Worm (Caenorhabditis elegans) whole organism, late embryonic: ENCODE measurements around the gene C02F4.4.

Source experiments
- T23F11.4 ChIP-seq: fragments of 200-800 bp; sonication (Bioruptor generic); optimal IDR thresholded peaks from 2 replicates; lab custom pipeline; 2018; ENCODE audit warnings: mild to moderate bottlenecking, missing genetic modification characterization, missing compliant biosample characterization
- ama-1 ChIP-seq: fragments of 150-350 bp; optimal IDR thresholded peaks from 2 replicates; lab custom pipeline; 2014
- ceh-14 ChIP-seq: sonication (generic microtip); optimal IDR thresholded peaks from 2 replicates; lab custom pipeline; 2016; ENCODE audit warnings: missing genotype, missing genetic modification characterization, missing compliant biosample characterization
- ceh-18 ChIP-seq: sonication (generic microtip); optimal IDR thresholded peaks from 2 replicates; lab custom pipeline; 2016; ENCODE audit warnings: missing genetic modification characterization, missing compliant biosample characterization
- ceh-19 ChIP-seq: fragments of 200-800 bp; sonication (Bioruptor generic); optimal IDR thresholded peaks from 2 replicates; lab custom pipeline; 2018; ENCODE audit warnings: mild to moderate bottlenecking, missing genetic modification characterization, missing compliant biosample characterization
- ceh-22 ChIP-seq: sonication (generic microtip); optimal IDR thresholded peaks from 2 replicates; lab custom pipeline; 2017; ENCODE audit warnings: missing biosample characterization, missing genetic modification characterization
- ceh-24 ChIP-seq: sonication (generic microtip); optimal IDR thresholded peaks from 2 replicates; lab custom pipeline; 2016; ENCODE audit warnings: mild to moderate bottlenecking, missing genetic modification characterization, missing compliant biosample characterization
- ceh-30 ChIP-seq: fragments of 150-350 bp; optimal IDR thresholded peaks from 2 replicates; lab custom pipeline; 2014; ENCODE audit warnings: missing biosample characterization, missing genetic modification characterization
- ceh-48 ChIP-seq: sonication (generic microtip); optimal IDR thresholded peaks from 2 replicates; lab custom pipeline; 2016; ENCODE audit warnings: missing genetic modification characterization, inconsistent platforms, missing compliant biosample characterization
- dmd-4 ChIP-seq: sonication (generic microtip); optimal IDR thresholded peaks from 2 replicates; lab custom pipeline; 2016; ENCODE audit warnings: borderline replicate concordance, missing genetic modification characterization, missing compliant biosample characterization
- elt-4 ChIP-seq: sonication (generic microtip); optimal IDR thresholded peaks from 2 replicates; lab custom pipeline; 2016; ENCODE audit warnings: missing genetic modification characterization, missing compliant biosample characterization
- ets-4 ChIP-seq: sonication (generic microtip); optimal IDR thresholded peaks from 2 replicates; lab custom pipeline; 2016; ENCODE audit warnings: missing genetic modification characterization, missing compliant biosample characterization
- fkh-10 ChIP-seq: fragments of 150-350 bp; optimal IDR thresholded peaks from 2 replicates; lab custom pipeline; 2014; ENCODE audit warnings: missing biosample characterization, missing genetic modification reagents, missing genetic modification characterization
- gmeb-2 ChIP-seq: sonication (generic microtip); optimal IDR thresholded peaks from 2 replicates; lab custom pipeline; 2016; ENCODE audit warnings: missing genetic modification characterization, inconsistent platforms, missing compliant biosample characterization
- hlh-13 ChIP-seq: fragments of 200-800 bp; sonication (Bioruptor generic); optimal IDR thresholded peaks from 2 replicates; lab custom pipeline; 2018; ENCODE audit warnings: mild to moderate bottlenecking, missing genetic modification characterization, missing compliant biosample characterization
- hlh-30 ChIP-seq: sonication (generic microtip); optimal IDR thresholded peaks from 2 replicates; lab custom pipeline; 2017; ENCODE audit warnings: antibody characterized with exemption, missing genetic modification characterization, missing compliant biosample characterization; ENCODE audit not compliant: insufficient read depth
- hlh-6 ChIP-seq: sonication (generic microtip); optimal IDR thresholded peaks from 2 replicates; lab custom pipeline; 2016; ENCODE audit warnings: missing genotype, missing genetic modification characterization, missing compliant biosample characterization
- lim-6 ChIP-seq: sonication (generic microtip); optimal IDR thresholded peaks from 2 replicates; lab custom pipeline; 2016; ENCODE audit warnings: missing genetic modification characterization, missing compliant biosample characterization
- lin-11 ChIP-seq: fragments of 200-800 bp; sonication (Bioruptor generic); optimal IDR thresholded peaks from 2 replicates; lab custom pipeline; 2018; ENCODE audit warnings: mild to moderate bottlenecking, missing genetic modification characterization, missing compliant biosample characterization
- mec-3 ChIP-seq: sonication (generic microtip); optimal IDR thresholded peaks from 2 replicates; lab custom pipeline; 2016; ENCODE audit warnings: borderline replicate concordance, missing genetic modification characterization, missing compliant biosample characterization
- nfya-1 ChIP-seq: sonication (generic microtip); optimal IDR thresholded peaks from 2 replicates; lab custom pipeline; 2017; ENCODE audit warnings: missing genetic modification characterization, mild to moderate bottlenecking, missing compliant biosample characterization, antibody characterized with exemption, moderate library complexity
- nhr-11 ChIP-seq: fragments of 150-350 bp; optimal IDR thresholded peaks from 2 replicates; lab custom pipeline; 2014; ENCODE audit warnings: missing biosample characterization, missing genetic modification characterization
- nhr-232 ChIP-seq: sonication (generic microtip); optimal IDR thresholded peaks from 2 replicates; lab custom pipeline; 2016; ENCODE audit warnings: missing genetic modification characterization, missing compliant biosample characterization
- npax-4 ChIP-seq: sonication (generic microtip); optimal IDR thresholded peaks from 2 replicates; lab custom pipeline; 2016; ENCODE audit warnings: missing genetic modification characterization, missing compliant biosample characterization
- odd-2 ChIP-seq: sonication (generic microtip); optimal IDR thresholded peaks from 2 replicates; lab custom pipeline; 2017; ENCODE audit warnings: antibody characterized with exemption, mild to moderate bottlenecking, missing genetic modification characterization, missing compliant biosample characterization
- pha-2 ChIP-seq: sonication (generic microtip); optimal IDR thresholded peaks from 2 replicates; lab custom pipeline; 2017; ENCODE audit warnings: mild to moderate bottlenecking, missing genetic modification characterization, missing compliant biosample characterization
- pha-4 ChIP-seq: fragments of 150-350 bp; optimal IDR thresholded peaks from 2 replicates; lab custom pipeline; 2018; ENCODE audit warnings: missing biosample characterization, missing genetic modification reagents, missing genetic modification characterization
- pqm-1 ChIP-seq: sonication (generic microtip); optimal IDR thresholded peaks from 2 replicates; lab custom pipeline; 2016; ENCODE audit warnings: missing genetic modification characterization, missing compliant biosample characterization
- pros-1 ChIP-seq: fragments of 150-350 bp; optimal IDR thresholded peaks from 2 replicates; lab custom pipeline; 2014; ENCODE audit warnings: missing biosample characterization, missing genetic modification reagents, missing genetic modification characterization
- ref-2 ChIP-seq: sonication (generic microtip); optimal IDR thresholded peaks from 2 replicates; lab custom pipeline; 2016; ENCODE audit warnings: missing genetic modification characterization, missing compliant biosample characterization
- rnt-1 ChIP-seq: sonication (generic microtip); optimal IDR thresholded peaks from 2 replicates; lab custom pipeline; 2016; ENCODE audit warnings: missing genetic modification characterization, missing compliant biosample characterization
- sox-4 ChIP-seq: sonication (generic microtip); optimal IDR thresholded peaks from 2 replicates; lab custom pipeline; 2017; ENCODE audit warnings: mild to moderate bottlenecking, missing genetic modification characterization, inconsistent platforms, missing compliant biosample characterization
- tbx-2 ChIP-seq: sonication (generic microtip); optimal IDR thresholded peaks from 2 replicates; lab custom pipeline; 2016; ENCODE audit warnings: missing genetic modification characterization, missing compliant biosample characterization
- ttx-3 ChIP-seq: sonication (generic microtip); optimal IDR thresholded peaks from 2 replicates; lab custom pipeline; 2016; ENCODE audit warnings: missing genetic modification reagents, missing genetic modification characterization, missing compliant biosample characterization

C02F4.4 gene

DNA sequence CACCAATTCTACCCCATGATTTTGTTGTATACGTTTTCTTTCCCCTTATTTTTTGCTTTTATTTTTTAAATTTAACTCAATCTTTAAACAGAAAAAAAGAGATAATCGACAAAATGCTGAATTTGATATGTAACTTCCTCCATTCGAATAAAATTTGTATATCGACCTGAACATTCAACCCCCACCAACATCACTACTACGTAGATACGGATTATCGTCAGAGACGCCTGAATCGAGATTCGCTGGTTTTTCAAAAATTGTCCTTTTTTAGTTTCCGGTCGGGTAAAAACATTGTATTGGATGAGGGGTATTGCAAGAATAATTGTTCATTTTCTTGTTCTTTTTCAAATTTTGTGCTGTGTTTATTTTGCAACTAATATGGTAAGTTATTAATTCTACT lies 42.5 kb downstream of the C02F4.4 start, which contains the start of gene bgnt-1.1:
bgnt-1.1 (plus strand) TSS at position 301 of the 400 bp plus-strand sequence.
- TF ChIP-seq hlh-6 (no peak), tbx-2 (tag; lab: Kevin White, UChicago) (no peak), ceh-19 (GFP tag; lab: Kevin White, UChicago) (no peak), pros-1 (tag; lab: Kevin White, UChicago) (no peak), mec-3 (no peak), hlh-13 (GFP tag; lab: Kevin White, UChicago) (no peak), nhr-11 (tag; lab: Kevin White, UChicago) (no peak), ceh-30 (no peak), ref-2 (no peak), pqm-1 (tag; lab: Kevin White, UChicago) (no peak)
- TF ChIP-seq, all 69 proteins: peak for 0

DNA sequence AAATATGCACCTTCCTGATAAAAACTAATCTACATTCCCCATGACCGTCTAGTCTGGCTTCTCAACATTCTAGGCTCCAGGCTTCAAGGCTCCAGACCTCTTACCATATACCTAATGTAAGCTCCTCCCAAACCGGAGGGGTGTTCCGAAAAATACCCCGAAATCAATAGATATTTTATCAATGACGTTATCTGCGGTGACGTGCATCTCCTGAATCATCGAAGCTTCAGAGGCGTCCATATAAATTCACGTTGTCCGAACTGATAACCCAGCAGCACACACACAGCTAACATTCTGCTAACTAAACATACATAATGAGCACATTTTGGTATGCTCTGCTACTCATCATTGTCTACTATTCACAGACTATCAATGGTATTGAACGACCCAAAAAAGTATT lies 45.5 kb downstream of the C02F4.4 start, which contains the start of gene ugt-44:
ugt-44 (plus strand) TSS at position 248 of the 400 bp plus-strand sequence.
- no peak for TF ChIP-seq nfya-1 (tag; lab: Kevin White, UChicago)
- TF ChIP-seq npax-4: no peak
- no peak for TF ChIP-seq ets-4 (tag; lab: Kevin White, UChicago)
- no peak for TF ChIP-seq hlh-30 (tag; lab: Kevin White, UChicago)
- TF ChIP-seq elt-4 (tag; lab: Kevin White, UChicago): no peak
- TF ChIP-seq lim-6 (tag; lab: Kevin White, UChicago): no peak
- TF ChIP-seq ceh-19 (GFP tag; lab: Kevin White, UChicago): no peak

DNA sequence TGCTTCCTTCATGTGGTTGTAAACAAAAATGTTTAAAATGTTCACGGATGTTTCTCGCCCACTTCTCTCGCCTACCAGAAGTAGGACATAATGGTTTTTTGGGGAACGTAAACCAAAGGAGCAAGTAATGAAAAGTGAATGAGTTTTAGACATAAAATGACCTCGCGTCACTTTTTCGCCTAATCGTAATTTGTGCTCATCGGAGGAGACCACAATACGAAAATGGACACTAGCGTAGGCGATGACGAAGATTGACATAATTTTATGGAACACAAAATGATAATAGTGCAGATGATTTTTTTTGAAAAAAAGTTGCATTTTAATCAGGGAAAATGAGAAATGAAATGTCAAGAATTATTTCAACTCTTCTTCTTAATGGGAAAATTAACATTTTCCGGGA lies 46.4 kb downstream of the C02F4.4 start:
- no peak for TF ChIP-seq fkh-10 (GFP tag; lab: Kevin White, UChicago)
- TF ChIP-seq ceh-24 (tag; lab: Kevin White, UChicago): no peak
- no peak for TF ChIP-seq dmd-4
- TF ChIP-seq npax-4: no peak
- TF ChIP-seq ama-1 (lab: Kevin White, UChicago): no peak
- TF ChIP-seq pha-2 (tag; lab: Kevin White, UChicago): no peak
- TF ChIP-seq ref-2: no peak
- TF ChIP-seq lin-11 (tag; lab: Kevin White, UChicago): no peak
- TF ChIP-seq gmeb-2 (tag; lab: Kevin White, UChicago): no peak
- TF ChIP-seq hlh-30 (tag; lab: Kevin White, UChicago): no peak
- TF ChIP-seq tbx-2 (tag; lab: Kevin White, UChicago): no peak
- no peak for TF ChIP-seq elt-4 (tag; lab: Kevin White, UChicago)
- TF ChIP-seq nhr-232 (tag; lab: Kevin White, UChicago): no peak
- TF ChIP-seq ceh-18: no peak
- no peak for TF ChIP-seq ttx-3
- TF ChIP-seq pqm-1 (tag; lab: Kevin White, UChicago): no peak
- no peak for TF ChIP-seq ceh-22

DNA sequence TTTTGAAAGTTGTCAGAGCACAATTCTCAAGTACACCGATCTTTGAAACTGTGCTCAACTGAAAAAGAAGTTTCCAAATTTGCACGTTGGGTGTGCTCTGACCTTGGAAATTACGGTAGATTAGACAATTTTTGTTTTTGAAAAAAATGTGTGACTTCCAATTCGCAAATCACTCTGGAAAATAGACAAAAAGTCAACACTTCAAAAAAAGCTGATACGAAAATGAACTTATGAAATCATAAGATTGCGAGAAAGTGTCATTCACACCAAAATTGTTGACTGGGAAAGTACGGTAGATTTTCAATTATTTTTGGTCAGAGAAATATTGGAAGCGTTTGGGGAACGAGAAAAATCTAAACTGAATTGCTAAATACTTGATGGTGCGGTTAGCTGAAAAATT lies 47.7 kb downstream of the C02F4.4 start:
- no peak for TF ChIP-seq ama-1 (lab: Kevin White, UChicago)
- TF ChIP-seq lin-11 (tag; lab: Kevin White, UChicago): no peak
- no peak for TF ChIP-seq pha-4 (tag; lab: Kevin White, UChicago)
- TF ChIP-seq T23F11.4 (GFP tag; lab: Kevin White, UChicago): no peak
- TF ChIP-seq, all 69 proteins: peak for 0

DNA sequence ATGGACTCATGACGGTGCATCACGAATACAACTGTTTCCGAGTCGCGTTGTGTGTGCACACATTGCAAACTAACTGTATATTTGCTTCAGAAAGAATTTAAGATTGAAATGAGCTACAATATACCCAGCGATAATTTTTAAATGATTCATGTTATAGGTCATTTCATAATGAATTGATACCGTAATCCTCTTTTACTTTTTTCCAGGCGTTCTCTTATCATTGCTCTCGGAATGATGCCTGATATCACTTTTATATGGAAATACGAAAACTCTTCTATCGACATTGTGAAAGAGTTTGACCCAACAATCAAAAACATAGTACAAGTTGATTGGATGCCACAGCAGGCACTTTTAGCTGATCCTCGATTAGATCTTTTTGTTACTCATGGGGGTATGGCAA lies 48.6 kb downstream of the C02F4.4 start:
- TF ChIP-seq hlh-13 (GFP tag; lab: Kevin White, UChicago): no peak
- no peak for TF ChIP-seq rnt-1 (tag; lab: Kevin White, UChicago)
- no peak for TF ChIP-seq sox-4 (tag; lab: Kevin White, UChicago)
- TF ChIP-seq ceh-14 (tag; lab: Kevin White, UChicago): no peak
- TF ChIP-seq odd-2 (tag; lab: Kevin White, UChicago): no peak
- no peak for TF ChIP-seq ceh-48 (tag; lab: Kevin White, UChicago)
